Worm (Caenorhabditis elegans) whole organism, L3 larva: ENCODE measurements around the gene ZC262.4.
A peak's percentile ranks its signal among the peaks of the same experiment; 100 is the strongest.
"Not testable (repeated sequence)": the region's sequence is repeated elsewhere in the genome, so short reads cannot be mapped to it uniquely, and the experiment has no call there.

Source experiments
- aly-2 ChIP-seq: fragments of 150-350 bp; optimal IDR thresholded peaks from 2 replicates; lab custom pipeline; 2014; ENCODE audit warnings: missing biosample characterization, missing genetic modification characterization
- ama-1 ChIP-seq: fragments of 150-350 bp; optimal IDR thresholded peaks from 2 replicates; lab custom pipeline; 2018
- ceh-28 ChIP-seq: fragments of 150-350 bp; optimal IDR thresholded peaks from 2 replicates; lab custom pipeline; 2014; ENCODE audit warnings: missing biosample characterization, missing genetic modification reagents, missing genetic modification characterization
- ceh-82 ChIP-seq: fragments of 150-350 bp; optimal IDR thresholded peaks from 2 replicates; lab custom pipeline; 2014; ENCODE audit warnings: missing biosample characterization, missing genetic modification characterization
- egl-27 ChIP-seq: sonication (generic microtip); optimal IDR thresholded peaks from 4 replicates; lab custom pipeline; 2017; ENCODE audit warnings: missing biosample characterization, missing genetic modification reagents, missing genetic modification characterization
- egl-5 ChIP-seq: fragments of 150-350 bp; optimal IDR thresholded peaks from 2 replicates; lab custom pipeline; 2017; ENCODE audit warnings: missing biosample characterization, missing genetic modification reagents, missing genetic modification characterization, inconsistent platforms
- elt-1 ChIP-seq: fragments of 150-350 bp; optimal IDR thresholded peaks from 2 replicates; lab custom pipeline; 2014; ENCODE audit warnings: missing biosample characterization, missing genetic modification characterization
- elt-2 ChIP-seq: sonication (generic microtip); optimal IDR thresholded peaks from 2 replicates; lab custom pipeline; 2016; ENCODE audit warnings: missing genetic modification reagents, mild to moderate bottlenecking, missing genetic modification characterization, missing compliant biosample characterization
- eor-1 ChIP-seq, 2 experiments: fragments of 150-350 bp; optimal IDR thresholded peaks; 2 replicates each; lab custom pipeline; 2014 to 2018; ENCODE audit warnings: missing biosample characterization in 2 of 2, missing genetic modification characterization in 2 of 2
- fkh-10 ChIP-seq: sonication (generic microtip); optimal IDR thresholded peaks from 2 replicates; lab custom pipeline; 2017; ENCODE audit warnings: missing biosample characterization, missing genetic modification reagents, missing genetic modification characterization
- jun-1 ChIP-seq: fragments of 150-350 bp; optimal IDR thresholded peaks from 2 replicates; lab custom pipeline; 2014; ENCODE audit warnings: missing biosample characterization, missing genetic modification reagents, missing genetic modification characterization
- lin-15B ChIP-seq: fragments of 150-350 bp; optimal IDR thresholded peaks from 2 replicates; lab custom pipeline; 2014; ENCODE audit warnings: missing biosample characterization, missing genetic modification characterization
- lin-39 ChIP-seq: fragments of 150-350 bp; optimal IDR thresholded peaks from 2 replicates; lab custom pipeline; 2018; ENCODE audit warnings: missing biosample characterization, missing genetic modification reagents, missing genetic modification characterization
- lsy-12 ChIP-seq: sonication (generic microtip); optimal IDR thresholded peaks from 2 replicates; lab custom pipeline; 2016; ENCODE audit warnings: mild to moderate bottlenecking, missing genetic modification characterization, missing compliant biosample characterization
- mdl-1 ChIP-seq: fragments of 150-350 bp; optimal IDR thresholded peaks from 2 replicates; lab custom pipeline; 2014; ENCODE audit warnings: missing biosample characterization, missing genetic modification characterization
- mml-1 ChIP-seq: fragments of 150-350 bp; sonication (generic microtip); optimal IDR thresholded peaks from 3 replicates; lab custom pipeline; 2014; ENCODE audit warnings: missing biosample characterization, missing genetic modification characterization
- nfya-1 ChIP-seq: sonication (generic microtip); optimal IDR thresholded peaks from 2 replicates; lab custom pipeline; 2017; ENCODE audit warnings: missing genetic modification characterization, mild to moderate bottlenecking, missing compliant biosample characterization, antibody characterized with exemption, moderate library complexity; ENCODE audit not compliant: insufficient read depth
- nhr-23 ChIP-seq: fragments of 150-350 bp; optimal IDR thresholded peaks from 2 replicates; lab custom pipeline; 2014; ENCODE audit warnings: missing biosample characterization, missing genetic modification reagents, missing genetic modification characterization
- nhr-237 ChIP-seq: fragments of 150-350 bp; optimal IDR thresholded peaks from 2 replicates; lab custom pipeline; 2014; ENCODE audit warnings: missing biosample characterization, missing genetic modification characterization
- nhr-25 ChIP-seq: sonication (generic microtip); optimal IDR thresholded peaks from 2 replicates; lab custom pipeline; 2017; ENCODE audit warnings: missing biosample characterization, missing genetic modification characterization
- nhr-28 ChIP-seq: fragments of 150-350 bp; optimal IDR thresholded peaks from 2 replicates; lab custom pipeline; 2014; ENCODE audit warnings: missing biosample characterization, missing genetic modification characterization
- nhr-43 ChIP-seq: sonication (generic microtip); optimal IDR thresholded peaks from 2 replicates; lab custom pipeline; 2016; ENCODE audit warnings: mild to moderate bottlenecking, missing genetic modification characterization, missing compliant biosample characterization; ENCODE audit not compliant: poor library complexity, severe bottlenecking
- nhr-67 ChIP-seq: fragments of 150-350 bp; optimal IDR thresholded peaks from 2 replicates; lab custom pipeline; 2014; ENCODE audit warnings: missing biosample characterization, missing genetic modification characterization
- nhr-76 ChIP-seq: fragments of 150-350 bp; sonication (generic microtip); optimal IDR thresholded peaks from 5 replicates; lab custom pipeline; 2014; ENCODE audit warnings: missing biosample characterization, missing genetic modification characterization
- pha-4 ChIP-seq: fragments of 150-350 bp; optimal IDR thresholded peaks from 2 replicates; lab custom pipeline; 2014; ENCODE audit warnings: missing biosample characterization, missing genetic modification reagents, missing genetic modification characterization
- pqm-1 ChIP-seq: fragments of 150-350 bp; optimal IDR thresholded peaks from 2 replicates; lab custom pipeline; 2017; ENCODE audit warnings: missing biosample characterization, missing genetic modification characterization, inconsistent platforms
- sea-2 ChIP-seq: fragments of 150-350 bp; sonication (generic microtip); optimal IDR thresholded peaks from 4 replicates; lab custom pipeline; 2014; ENCODE audit warnings: missing biosample characterization, missing genetic modification reagents, missing genetic modification characterization
- snpc-4 ChIP-seq: fragments of 150-350 bp; optimal IDR thresholded peaks from 2 replicates; lab custom pipeline; 2014; ENCODE audit warnings: missing biosample characterization, missing genetic modification characterization
- tbx-2 ChIP-seq: sonication (generic microtip); optimal IDR thresholded peaks from 2 replicates; lab custom pipeline; 2016; ENCODE audit warnings: mild to moderate bottlenecking, missing genetic modification characterization, missing compliant biosample characterization
- unc-39 ChIP-seq: sonication (generic microtip); optimal IDR thresholded peaks from 4 replicates; lab custom pipeline; 2017; ENCODE audit warnings: missing biosample characterization, missing genetic modification characterization
- zag-1 ChIP-seq: fragments of 150-350 bp; optimal IDR thresholded peaks from 2 replicates; lab custom pipeline; 2014; ENCODE audit warnings: missing biosample characterization, missing genetic modification characterization
- ztf-11 ChIP-seq: fragments of 150-350 bp; optimal IDR thresholded peaks from 2 replicates; lab custom pipeline; 2014; ENCODE audit warnings: missing biosample characterization, missing genetic modification characterization
- ztf-4 ChIP-seq: fragments of 150-350 bp; optimal IDR thresholded peaks from 2 replicates; lab custom pipeline; 2014; ENCODE audit warnings: missing biosample characterization, missing genetic modification characterization

The ZC262.4 gene

DNA sequence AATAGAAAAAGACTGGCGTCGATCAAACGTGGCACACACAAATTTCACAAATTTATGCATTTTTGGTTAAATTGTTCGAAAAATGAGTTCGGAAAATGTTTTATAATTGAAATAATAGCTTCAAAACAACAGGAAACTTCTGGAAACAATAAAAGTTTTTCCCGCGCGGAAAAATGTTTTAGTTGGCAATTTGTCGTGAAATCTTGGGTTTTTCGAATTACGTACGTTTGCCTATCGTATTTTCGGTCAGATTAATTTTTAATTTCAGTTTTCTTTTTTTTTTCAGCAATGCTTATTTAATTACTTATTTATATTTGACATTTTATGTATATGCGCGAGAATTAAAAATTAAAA, 21.1 kb upstream of the ZC262.4 start:
- TF ChIP-seq nhr-23 (tag; lab: Kevin White, UChicago) (no peak), tbx-2 (tag; lab: Kevin White, UChicago) (no peak), pha-4 (no peak), nhr-28 (no peak), nhr-237 (tag; lab: Kevin White, UChicago) (no peak), mdl-1 (tag; lab: Kevin White, UChicago) (no peak), nhr-25 (tag; lab: Kevin White, UChicago) (no peak), aly-2 (no peak), zag-1 (tag; lab: Kevin White, UChicago) (no peak), unc-39 (tag; lab: Kevin White, UChicago) (no peak), egl-5 (no peak), elt-2 (tag; lab: Kevin White, UChicago) (no peak), lsy-12 (tag; lab: Kevin White, UChicago) (no peak)

DNA sequence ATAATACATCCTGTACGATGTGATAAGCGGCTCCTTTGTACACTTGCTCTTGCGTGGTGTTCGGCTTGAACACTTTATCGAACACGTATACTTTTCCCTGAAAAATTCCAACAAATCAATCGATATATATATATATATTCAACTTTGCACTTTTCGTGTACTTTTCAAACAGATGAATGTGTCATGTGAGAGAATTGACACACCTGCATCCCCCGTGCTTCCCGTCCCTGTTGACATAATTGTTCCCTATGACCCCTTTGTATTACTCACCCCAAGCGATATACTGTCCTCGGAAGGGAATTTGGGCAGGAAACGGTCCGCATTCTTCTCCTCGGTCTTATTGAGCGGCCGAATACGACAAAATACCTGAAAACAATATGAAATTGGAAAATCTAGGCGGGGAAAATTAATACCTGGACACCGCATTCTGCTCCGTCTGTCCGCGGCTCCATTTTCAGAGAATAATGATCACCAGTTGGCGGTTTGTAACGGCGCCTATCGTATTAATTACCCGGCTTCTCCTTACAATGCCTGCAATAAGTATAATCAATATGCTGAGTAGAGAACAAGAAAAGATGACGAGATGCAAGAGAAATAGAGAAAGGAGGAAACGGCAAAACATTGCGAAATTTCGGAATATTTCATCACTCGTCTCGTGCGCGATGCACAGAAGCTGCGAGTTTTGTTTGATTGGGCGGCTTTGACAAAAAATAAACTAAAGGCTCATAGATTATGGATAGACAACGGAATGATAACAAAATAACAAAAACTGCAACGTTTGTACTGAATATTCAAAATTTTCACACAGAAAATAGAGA, 20.5 kb upstream of the ZC262.4 start, which contains the start of gene unc-116:
Gene unc-116, minus strand, starts transcription at position 531 of the 818 bp plus-strand sequence.
- TF ChIP-seq egl-27 (tag; lab: Kevin White, UChicago) (no peak), nhr-43 (tag; lab: Kevin White, UChicago) (no peak), lin-39 (peak; percentile 39), nhr-25 (tag; lab: Kevin White, UChicago) (peak; percentile 14), fkh-10 (GFP tag; lab: Kevin White, UChicago) (no peak), pha-4 (peak; percentile 87), lin-15B (tag; lab: Kevin White, UChicago) (peak; percentile 36), mml-1 (tag; lab: Kevin White, UChicago) (no peak), mdl-1 (tag; lab: Kevin White, UChicago) (peak; percentile 36), tbx-2 (tag; lab: Kevin White, UChicago) (no peak), ceh-28 (peak; percentile 52), nhr-28 (no peak), elt-2 (tag; lab: Kevin White, UChicago) (peak; percentile 8), ceh-82 (tag; lab: Kevin White, UChicago) (no peak), nhr-67 (tag; lab: Kevin White, UChicago) (no peak), elt-1 (no peak), nhr-76 (tag; lab: Kevin White, UChicago) (no peak), nfya-1 (tag; lab: Kevin White, UChicago) (peak; percentile 88), nhr-237 (tag; lab: Kevin White, UChicago) (no peak), snpc-4 (tag; lab: Kevin White, UChicago) (peak; percentile 4), pqm-1 (tag; lab: Kevin White, UChicago) (peak; percentile 18), nhr-23 (tag; lab: Kevin White, UChicago) (peak; percentile 62), ama-1 (lab: Kevin White, UChicago) (peak; percentile 15), lsy-12 (tag; lab: Kevin White, UChicago) (no peak), jun-1 (tag; lab: Kevin White, UChicago) (no peak), egl-5 (no peak), sea-2 (no peak)

DNA sequence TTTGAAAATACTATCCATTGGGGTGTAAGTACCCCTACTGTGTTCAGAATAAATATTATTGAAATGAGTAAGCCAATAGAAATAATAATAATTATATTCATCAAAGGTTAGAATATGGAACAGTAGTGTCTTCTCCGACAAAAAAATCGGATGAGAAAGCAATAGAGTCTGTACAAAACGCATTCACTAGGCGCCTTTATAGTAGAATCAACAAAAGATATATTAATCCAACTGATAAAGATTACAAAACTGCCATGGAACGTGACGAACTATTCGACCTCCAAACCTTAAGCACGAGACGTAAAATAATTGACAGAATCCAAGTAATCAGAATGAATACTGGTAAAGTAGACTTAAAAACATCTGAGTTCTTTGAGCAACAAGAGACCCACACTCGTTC, 13.5 kb upstream of the ZC262.4 start, which contains the start of gene clc-29:
Gene clc-29, minus strand, starts transcription at position 101 of the 400 bp plus-strand sequence.
- not testable (repeated sequence) for TF ChIP-seq eor-1 (tag; optimal IDR thresholded peaks at IDR 0.05; lab: Kevin White, UChicago); nfya-1 (tag; lab: Kevin White, UChicago); fkh-10 (GFP tag; lab: Kevin White, UChicago)
- TF ChIP-seq, all 47 proteins: peak for 0; not testable (repeated sequence) for 47

DNA sequence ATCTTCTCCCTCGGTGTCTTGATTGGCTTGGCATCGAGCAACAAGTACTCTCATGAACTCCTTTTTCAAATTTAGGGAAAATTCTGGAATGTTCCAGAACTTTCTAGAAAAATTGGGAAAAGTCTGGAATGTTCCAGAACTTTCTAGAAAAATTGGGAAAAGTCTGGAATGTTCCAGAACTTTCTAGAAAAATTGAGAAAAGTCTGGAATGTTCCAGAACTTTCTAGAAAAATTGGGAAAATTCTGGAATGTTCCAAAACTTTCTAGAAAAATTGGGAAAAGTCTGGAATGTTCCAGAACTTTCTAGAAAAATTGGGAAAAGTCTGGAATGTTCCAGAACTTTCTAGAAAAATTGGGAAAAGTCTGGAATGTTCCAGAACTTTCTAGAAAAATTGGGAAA, 10.0 kb upstream of the ZC262.4 start, which contains the start of gene ZC262.7:
Gene ZC262.7, minus strand, starts transcription at position 54 of the 400 bp plus-strand sequence.
- TF ChIP-seq lin-15B, ztf-11, ztf-4 (tag; lab: Kevin White, UChicago): not testable (repeated sequence)
